Worm (Caenorhabditis elegans): ENCODE measurements around the gene C43F9.7.

Gene C43F9.7

DNA sequence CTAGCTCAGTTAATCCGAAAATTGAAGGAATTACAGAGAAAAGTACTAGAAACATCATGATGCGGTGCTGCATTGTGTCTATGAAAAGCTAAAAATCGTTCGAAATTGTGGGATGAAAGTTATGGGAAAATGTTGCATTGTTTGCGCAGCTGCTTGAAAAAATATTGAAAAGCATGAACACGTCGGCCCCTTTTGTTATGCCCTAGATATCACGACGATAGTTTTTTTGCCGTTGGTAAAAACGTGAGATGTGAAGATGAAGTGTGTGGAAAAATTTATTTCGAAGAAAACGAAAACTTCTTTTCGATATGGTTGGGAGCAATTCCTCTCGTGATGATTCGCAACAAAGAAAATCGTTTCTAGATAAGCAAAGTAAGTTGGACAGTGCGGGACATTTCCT is 2.8 kb downstream of the C43F9.7 start, which contains the start of the genes C43F9.5 and nkb-2:
Gene C43F9.5 (minus strand): TSS at position 101 of the 400 bp plus-strand sequence.
Gene nkb-2 (plus strand): TSS at position 277 of the 400 bp plus-strand sequence.
- TF ChIP-seq elt-4 (tag; optimal IDR thresholded peaks at IDR 0.05) (no peak), hlh-30 (tag; optimal IDR thresholded peaks at IDR 0.05; ENCODE audit: insufficient read depth) (no peak), dve-1 (tag; optimal IDR thresholded peaks at IDR 0.05) (no peak), rnt-1 (tag; optimal IDR thresholded peaks at IDR 0.05) (no peak), nhr-11 (tag; optimal IDR thresholded peaks at IDR 0.05) (no peak), ets-4 (tag; optimal IDR thresholded peaks at IDR 0.05) (no peak), pha-2 (tag; optimal IDR thresholded peaks at IDR 0.05) (no peak), sox-4 (tag; optimal IDR thresholded peaks at IDR 0.05) (no peak), dmd-4 (tag; optimal IDR thresholded peaks at IDR 0.05; ENCODE audit: borderline replicate concordance) (no peak), Y22D7AL.16 (tag; optimal IDR thresholded peaks at IDR 0.05) (no peak), mec-3 (tag; optimal IDR thresholded peaks at IDR 0.05; ENCODE audit: borderline replicate concordance) (no peak), ceh-30 (tag; optimal IDR thresholded peaks at IDR 0.05) (no peak), odd-2 (tag; optimal IDR thresholded peaks at IDR 0.05) (no peak)

DNA sequence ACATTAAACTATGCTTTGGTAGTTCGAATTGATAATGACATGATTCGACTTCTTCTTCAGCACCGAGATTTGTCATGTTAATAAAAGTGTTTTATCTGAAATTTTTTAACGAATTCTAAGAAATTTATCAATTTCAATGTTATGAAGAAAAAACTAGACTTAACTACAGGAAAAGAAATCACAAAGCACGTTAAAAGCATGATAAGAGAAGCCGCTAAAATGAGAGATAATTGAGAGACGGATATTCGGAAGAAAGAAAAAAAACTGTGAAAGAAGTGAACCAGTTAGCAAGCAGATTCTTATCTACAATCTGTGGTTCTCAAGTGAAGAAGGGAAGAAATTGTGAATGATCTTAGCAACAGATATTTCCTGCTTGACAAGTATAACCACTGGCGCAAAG is 4.4 kb downstream of the C43F9.7 start, which contains the start of gene C43F9.4:
Gene C43F9.4 (minus strand): TSS at position 101 of the 400 bp plus-strand sequence.
- TF ChIP-seq mec-3 (tag; optimal IDR thresholded peaks at IDR 0.05; ENCODE audit: borderline replicate concordance) (no peak), rnt-1 (tag; optimal IDR thresholded peaks at IDR 0.05) (no peak), C38D4.7 (GFP tag; optimal IDR thresholded peaks at IDR 0.05) (no peak), ama-1 (optimal IDR thresholded peaks at IDR 0.05) (no peak), pros-1 (tag; optimal IDR thresholded peaks at IDR 0.05) (no peak), pag-3 (tag; optimal IDR thresholded peaks at IDR 0.05; ENCODE audit: borderline replicate concordance) (no peak), sox-4 (tag; optimal IDR thresholded peaks at IDR 0.05) (no peak), ceh-30 (tag; optimal IDR thresholded peaks at IDR 0.05) (no peak), ref-2 (tag; optimal IDR thresholded peaks at IDR 0.05) (no peak), hlh-30 (tag; optimal IDR thresholded peaks at IDR 0.05; ENCODE audit: insufficient read depth) (no peak), ceh-45 (GFP tag; IDR thresholded peaks at IDR 0.05) (no peak), ceh-34 (tag; optimal IDR thresholded peaks at IDR 0.05) (no peak), pha-4 (tag; optimal IDR thresholded peaks at IDR 0.05) (no peak), ttx-3 (tag; optimal IDR thresholded peaks at IDR 0.05) (no peak), pax-1 (tag; optimal IDR thresholded peaks at IDR 0.05) (no peak), tbx-7 (tag; optimal IDR thresholded peaks at IDR 0.05) (no peak), tbx-2 (tag; optimal IDR thresholded peaks at IDR 0.05) (no peak), C08G9.2 (tag; optimal IDR thresholded peaks at IDR 0.05) (no peak), hlh-6 (tag; optimal IDR thresholded peaks at IDR 0.05) (no peak), ets-4 (tag; optimal IDR thresholded peaks at IDR 0.05) (no peak)

ce11 chrIV:10584237-10584636 is 9.2 kb downstream of the C43F9.7 start, which contains the start of gene oac-8:
Gene oac-8 (plus strand): TSS chrIV:10584537.
- no peak for TF ChIP-seq ceh-45 (GFP tag; IDR thresholded peaks at IDR 0.05)
- TF ChIP-seq fkh-6 (tag; optimal IDR thresholded peaks at IDR 0.05), result no peak
- TF ChIP-seq ets-4 (tag; optimal IDR thresholded peaks at IDR 0.05), result no peak
- TF ChIP-seq fkh-10 (GFP tag; optimal IDR thresholded peaks at IDR 0.05), result no peak
- no peak for TF ChIP-seq ceh-14 (tag; optimal IDR thresholded peaks at IDR 0.05)
- TF ChIP-seq nfya-1 (tag; optimal IDR thresholded peaks at IDR 0.05), result no peak
- TF ChIP-seq nhr-11 (tag; optimal IDR thresholded peaks at IDR 0.05), result no peak
- no peak for TF ChIP-seq eyg-1 (tag; optimal IDR thresholded peaks at IDR 0.05)
- no peak for TF ChIP-seq unc-55 (GFP tag; optimal IDR thresholded peaks at IDR 0.05)
- no peak for TF ChIP-seq sox-2 (GFP tag; IDR thresholded peaks at IDR 0.05)
- TF ChIP-seq ceh-22 (tag; optimal IDR thresholded peaks at IDR 0.05), result no peak
- TF ChIP-seq fax-1 (tag; optimal IDR thresholded peaks at IDR 0.05), result no peak
- no peak for TF ChIP-seq ceh-24 (tag; optimal IDR thresholded peaks at IDR 0.05)
- no peak for TF ChIP-seq hlh-15 (tag; optimal IDR thresholded peaks at IDR 0.05)

DNA sequence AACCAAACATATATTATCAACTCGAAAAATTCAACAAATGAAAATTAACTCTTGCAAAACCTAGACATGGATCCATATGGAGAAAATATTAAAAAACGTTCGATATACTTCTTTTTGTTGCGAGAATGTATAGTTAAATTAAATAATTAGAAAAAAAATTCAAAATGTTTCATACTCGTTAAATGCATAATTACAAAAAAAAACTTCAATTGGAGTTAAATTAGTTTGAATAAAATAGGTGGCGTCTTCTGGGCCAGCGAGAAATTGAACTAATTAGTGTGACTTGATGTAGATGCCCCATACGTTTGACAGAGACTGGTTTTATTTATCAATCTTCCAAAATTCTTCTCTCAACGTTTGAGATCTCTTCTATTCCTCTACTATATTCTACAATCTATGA is 15.1 kb downstream of the C43F9.7 start, which contains the start of gene lgc-43:
Gene lgc-43 (plus strand): TSS at position 301 of the 400 bp plus-strand sequence.
- TF ChIP-seq mec-3 (tag; optimal IDR thresholded peaks at IDR 0.05; ENCODE audit: borderline replicate concordance), result no peak
- TF ChIP-seq elt-2 (tag; optimal IDR thresholded peaks at IDR 0.05), result no peak
- TF ChIP-seq dmd-4 (tag; optimal IDR thresholded peaks at IDR 0.05; ENCODE audit: borderline replicate concordance), result no peak
- no peak for TF ChIP-seq npax-4 (tag; optimal IDR thresholded peaks at IDR 0.05)
- TF ChIP-seq ceh-22 (tag; optimal IDR thresholded peaks at IDR 0.05), result no peak
- no peak for TF ChIP-seq pros-1 (tag; optimal IDR thresholded peaks at IDR 0.05)
- no peak for TF ChIP-seq Y22D7AL.16 (tag; optimal IDR thresholded peaks at IDR 0.05)
- no peak for TF ChIP-seq odd-2 (tag; optimal IDR thresholded peaks at IDR 0.05)
- TF ChIP-seq ceh-45 (GFP tag; IDR thresholded peaks at IDR 0.05), result no peak

Data from whole organism, late embryonic.